Worm (Caenorhabditis elegans) whole organism, L4/young adult: Measurements from ENCODE around the gene nfya-1.

Experiments
- W03F9.2 ChIP-seq: fragments of 150-350 bp; optimal IDR thresholded peaks from 2 replicates; lab custom pipeline; 2014; ENCODE audit warnings: missing biosample characterization, missing genetic modification characterization
- him-1 ChIP-seq: sonication (generic microtip); optimal IDR thresholded peaks from 2 replicates; lab custom pipeline; 2016; ENCODE audit warnings: missing genotype, missing genetic modification reagents, missing genetic modification characterization, missing compliant biosample characterization

- TF ChIP-seq him-1 (tag; lab: Kevin White, UChicago), result no peak
- TF ChIP-seq W03F9.2, result no peak
These were observed 21.4 kb downstream of the nfya-1 start for ce11 chrX:11925243-11925642.
